Fruit fly (Drosophila melanogaster): Measurements from ENCODE around the gene CG33229.
A peak's percentile ranks its signal among the peaks of the same experiment; 100 is the strongest.

CG33229 gene

dm6 chr3L:224004-224951 is 626 bp downstream of the CG33229 start (continued):
- peak; percentile 43; the same call in 1 of the 2 replicates for TF ChIP-seq gsb (GFP tag; IDR thresholded peaks at IDR 0.05)
- TF ChIP-seq CG6813 (GFP tag; optimal IDR thresholded peaks at IDR 0.05): peak; percentile 40
- peak; percentile 3; the same call in 1 of the 2 replicates for TF ChIP-seq onecut (GFP tag; IDR thresholded peaks at IDR 0.05)
- peak; percentile 90 for TF ChIP-seq CG10543 (GFP tag; optimal IDR thresholded peaks at IDR 0.05)
- TF ChIP-seq CG12659 (GFP tag; optimal IDR thresholded peaks at IDR 0.05): peak; percentile 20
- TF ChIP-seq ewg (GFP tag; optimal IDR thresholded peaks at IDR 0.05): peak; percentile 76
- TF ChIP-seq oc (tag; optimal IDR thresholded peaks at IDR 0.05): no peak
- peak; percentile 86 for TF ChIP-seq CG8478 (optimal IDR thresholded peaks at IDR 0.05)
- TF ChIP-seq pho (GFP tag; optimal IDR thresholded peaks at IDR 0.05): peak; percentile 34
- TF ChIP-seq Jarid2 (GFP tag; optimal IDR thresholded peaks at IDR 0.05): peak; percentile 73
- no peak for TF ChIP-seq H15 (GFP tag; IDR thresholded peaks at IDR 0.05)
- TF ChIP-seq Med (GFP tag): peak; percentile 85
- TF ChIP-seq CG10565 (GFP tag; optimal IDR thresholded peaks at IDR 0.05): no peak
- no peak for TF ChIP-seq grn (GFP tag; optimal IDR thresholded peaks at IDR 0.05)
- TF ChIP-seq CG18599 (GFP tag; optimal IDR thresholded peaks at IDR 0.05): peak; percentile 28
- peak; percentile 52 for TF ChIP-seq CG18619 (GFP tag; optimal IDR thresholded peaks at IDR 0.05)
- TF ChIP-seq CG32532 (GFP tag; IDR thresholded peaks at IDR 0.05): peak; percentile 32; the same call in 1 of the 2 replicates
- TF ChIP-seq Rfx (GFP tag; IDR thresholded peaks at IDR 0.05): peak; percentile 41
- peak; percentile 52 for TF ChIP-seq gcm (GFP tag; optimal IDR thresholded peaks at IDR 0.05)
- TF ChIP-seq ara (GFP tag; IDR thresholded peaks at IDR 0.05): peak; percentile 44
- TF ChIP-seq jumu (GFP tag; optimal IDR thresholded peaks at IDR 0.05): peak; percentile 8
- peak; percentile 74 for TF ChIP-seq HLHmδ (GFP tag; optimal IDR thresholded peaks at IDR 0.05)
- TF ChIP-seq HLH54F (GFP tag; optimal IDR thresholded peaks at IDR 0.05): no peak
- peak; percentile 48; the same call in 1 of the 3 replicates for TF ChIP-seq Optix (GFP tag; IDR thresholded peaks at IDR 0.05)
- peak; percentile 52 for TF ChIP-seq CG1832 (GFP tag; optimal IDR thresholded peaks at IDR 0.05)
- TF ChIP-seq rib (GFP tag; IDR thresholded peaks at IDR 0.05): peak; percentile 30
- TF ChIP-seq sqz (GFP tag; optimal IDR thresholded peaks at IDR 0.05): no peak
- no peak for TF ChIP-seq sisA (GFP tag; IDR thresholded peaks at IDR 0.05)
- no peak for TF ChIP-seq CG7357 (GFP tag; IDR thresholded peaks at IDR 0.05)
- TF ChIP-seq CG9876 (GFP tag; optimal IDR thresholded peaks at IDR 0.05): no peak
- TF ChIP-seq Hand (GFP tag; optimal IDR thresholded peaks at IDR 0.05): peak; percentile 1
- peak; percentile 72; the same call in 1 of the 3 replicates for TF ChIP-seq CG6175 (GFP tag; IDR thresholded peaks at IDR 0.05)
- TF ChIP-seq Drgx (GFP tag; IDR thresholded peaks at IDR 0.05): peak; percentile 37; the same call in 1 of the 2 replicates
- no peak for TF ChIP-seq dan (GFP tag; IDR thresholded peaks at IDR 0.05)
- TF ChIP-seq CG11456 (GFP tag; IDR thresholded peaks at IDR 0.05): peak; percentile 57; the same call in 2 of the 3 replicates
- TF ChIP-seq CG9437 (GFP tag; optimal IDR thresholded peaks at IDR 0.05): no peak
- no peak for TF ChIP-seq CG17802 (tag; optimal IDR thresholded peaks at IDR 0.05)
- TF ChIP-seq CG34376 (GFP tag; optimal IDR thresholded peaks at IDR 0.05): peak; percentile 64
- TF ChIP-seq Lpt (GFP tag; optimal IDR thresholded peaks at IDR 0.05): no peak
- TF ChIP-seq abd-A (tag; optimal IDR thresholded peaks at IDR 0.05): peak; percentile 82
- peak; percentile 43; the same call in 1 of the 3 replicates for TF ChIP-seq HLH4C (GFP tag; IDR thresholded peaks at IDR 0.05; ENCODE audit: partially characterized antibody)
- no peak for TF ChIP-seq Hmx (GFP tag; optimal IDR thresholded peaks at IDR 0.05)
- TF ChIP-seq bbx (GFP tag; IDR thresholded peaks at IDR 0.05; ENCODE audit: partially characterized antibody): peak; percentile 64
- TF ChIP-seq CG10321 (GFP tag; IDR thresholded peaks at IDR 0.05): peak; percentile 96
- TF ChIP-seq stc (GFP tag; IDR thresholded peaks at IDR 0.05): no peak; the same call in 1 of the 2 replicates
- TF ChIP-seq peb (GFP tag; IDR thresholded peaks at IDR 0.05): no peak
- TF ChIP-seq pum (GFP tag; optimal IDR thresholded peaks at IDR 0.05): no peak
- peak; percentile 73 for TF ChIP-seq Adf1 (GFP tag; IDR thresholded peaks at IDR 0.05)

Measured in whole organism, embryonic.